Fruit fly (Drosophila melanogaster) whole organism: ENCODE measurements around the gene CG32369.

Experiments used
- CG8478 ChIP-seq: fragments of >200 bp; optimal IDR thresholded peaks from 2 replicates; lab custom pipeline; 2018; ENCODE audit warnings: inconsistent platforms
- Dll ChIP-seq: fragments of >200 bp; optimal IDR thresholded peaks from 2 replicates; lab custom pipeline; 2017
- EcR ChIP-seq, 2 experiments: fragments of >200 bp; optimal IDR thresholded peaks; 2 replicates each; lab custom pipeline; 2017; ENCODE audit warnings: missing biosample characterization in 2 of 2, missing genetic modification characterization in 2 of 2, missing genetic modification reagents in 2 of 2
- pan ChIP-seq: fragments of >200 bp; optimal IDR thresholded peaks from 2 replicates; lab custom pipeline; 2017
- psq ChIP-seq: fragments of >200 bp; optimal IDR thresholded peaks from 2 replicates; lab custom pipeline; 2017
- usp ChIP-seq: fragments of >200 bp; optimal IDR thresholded peaks from 2 replicates; lab custom pipeline; 2017; ENCODE audit warnings: missing biosample characterization, missing genetic modification characterization, mixed read lengths

DNA sequence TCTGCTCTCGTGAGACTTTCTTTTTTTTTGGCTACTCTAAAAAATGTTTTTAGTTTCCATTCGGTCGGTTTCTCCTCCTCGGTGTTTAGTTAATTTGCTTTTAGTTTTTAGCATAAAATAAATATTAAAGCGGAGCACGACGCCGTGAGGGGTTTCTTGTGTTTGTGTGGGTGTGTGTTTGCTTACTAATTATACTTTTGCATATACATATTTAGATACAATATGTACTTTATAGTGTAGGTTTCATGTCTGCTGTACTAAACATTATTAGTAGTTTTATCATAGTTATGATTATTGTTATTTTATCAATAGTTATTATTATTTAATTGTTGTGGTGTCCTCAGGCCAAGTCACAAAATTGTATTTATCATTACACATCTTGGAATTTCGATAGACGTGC lies 6.3 kb upstream of the CG32369 start:
- TF ChIP-seq CG8478 (lab: Kevin White, UChicago): no peak
- TF ChIP-seq psq (lab: Kevin White, UChicago): no peak
- no peak for TF ChIP-seq pan (lab: Kevin White, UChicago)
- TF ChIP-seq usp (GFP tag; lab: Kevin White, UChicago): no peak
- no peak for TF ChIP-seq EcR (GFP tag; optimal IDR thresholded peaks at IDR 0.05; lab: Kevin White, UChicago)
- TF ChIP-seq Dll (lab: Kevin White, UChicago): no peak
